Worm (Caenorhabditis elegans) whole organism, mixed stage, embryonic: ENCODE data around the gene tsen-2.
A peak's percentile ranks its signal among the peaks of the same experiment; 100 is the strongest.

Experiments
- ceh-39 ChIP-seq: fragments of 150-350 bp; optimal IDR thresholded peaks from 2 replicates; lab custom pipeline; 2014; ENCODE audit warnings: missing biosample characterization, missing genetic modification characterization
- ces-1 ChIP-seq: fragments of 150-350 bp; optimal IDR thresholded peaks from 2 replicates; lab custom pipeline; 2014; ENCODE audit warnings: missing biosample characterization, missing genetic modification reagents, missing genetic modification characterization
- elt-1 ChIP-seq: sonication (generic microtip); optimal IDR thresholded peaks from 2 replicates; lab custom pipeline; 2017; ENCODE audit warnings: missing genetic modification characterization, mild to moderate bottlenecking, missing compliant biosample characterization, antibody characterized with exemption, moderate library complexity, borderline replicate concordance; ENCODE audit not compliant: insufficient read depth
- lsy-2 ChIP-seq: fragments of 150-350 bp; optimal IDR thresholded peaks from 2 replicates; lab custom pipeline; 2014; ENCODE audit warnings: missing biosample characterization, missing genetic modification characterization
- nhr-237 ChIP-seq: fragments of 150-350 bp; optimal IDR thresholded peaks from 2 replicates; lab custom pipeline; 2014; ENCODE audit warnings: missing biosample characterization, missing genetic modification characterization
- nhr-28 ChIP-seq: fragments of 150-350 bp; optimal IDR thresholded peaks from 2 replicates; lab custom pipeline; 2014; ENCODE audit warnings: missing biosample characterization, missing genetic modification characterization
- pha-4 ChIP-seq: fragments of 150-350 bp; optimal IDR thresholded peaks from 2 replicates; lab custom pipeline; 2018; ENCODE audit warnings: missing biosample characterization, missing genetic modification reagents, missing genetic modification characterization
- snpc-4 ChIP-seq: fragments of 150-350 bp; optimal IDR thresholded peaks from 2 replicates; lab custom pipeline; 2014; ENCODE audit warnings: missing biosample characterization, missing genetic modification characterization
- unc-39 ChIP-seq: fragments of 150-350 bp; optimal IDR thresholded peaks from 2 replicates; lab custom pipeline; 2014; ENCODE audit warnings: missing biosample characterization, missing genetic modification characterization
- ztf-11 ChIP-seq: fragments of 150-350 bp; optimal IDR thresholded peaks from 2 replicates; lab custom pipeline; 2014; ENCODE audit warnings: missing biosample characterization, missing genetic modification characterization

- TF ChIP-seq elt-1 (tag; lab: Kevin White, UChicago) (no peak), ces-1 (GFP tag; lab: Kevin White, UChicago) (peak; percentile 26), lsy-2 (tag; lab: Kevin White, UChicago) (no peak), ceh-39 (no peak), unc-39 (no peak), ztf-11 (tag; lab: Kevin White, UChicago) (no peak), pha-4 (tag; lab: Kevin White, UChicago) (no peak), nhr-28 (tag; lab: Kevin White, UChicago) (no peak), nhr-237 (tag; lab: Kevin White, UChicago) (no peak), snpc-4 (tag; lab: Kevin White, UChicago) (no peak)
These were observed 51.1 kb downstream of the tsen-2 start for ce11 chrIII:11847014-11847413.
